Fruit fly (Drosophila melanogaster) whole organism, adult: ENCODE data around the gene CG12679.

Experiments used
- CG11617 ChIP-seq: fragments of 200-800 bp; sonication (Bioruptor generic); optimal IDR thresholded peaks from 2 replicates; lab custom pipeline; 2017; ENCODE audit warnings: mild to moderate bottlenecking, missing biosample characterization, missing genetic modification reagents, missing genetic modification characterization
- CG12768 ChIP-seq: fragments of 200-800 bp; sonication (Bioruptor generic); optimal IDR thresholded peaks from 2 replicates; lab custom pipeline; 2017; ENCODE audit warnings: missing biosample characterization, missing genetic modification characterization, mild to moderate bottlenecking, moderate library complexity, missing genetic modification reagents
- CG14711 ChIP-seq: fragments of 200-800 bp; sonication (Bioruptor generic); optimal IDR thresholded peaks from 2 replicates; lab custom pipeline; 2018; ENCODE audit warnings: missing biosample characterization, mild to moderate bottlenecking, missing genetic modification characterization, moderate library complexity
- CG1620 ChIP-seq: fragments of 200-800 bp; sonication (Bioruptor generic); optimal IDR thresholded peaks from 2 replicates; lab custom pipeline; 2016; ENCODE audit warnings: missing biosample characterization, missing genetic modification characterization
- CG33017 ChIP-seq: fragments of 200-800 bp; sonication (Bioruptor generic); optimal IDR thresholded peaks from 2 replicates; lab custom pipeline; 2018; ENCODE audit warnings: missing biosample characterization, mild to moderate bottlenecking, missing genetic modification characterization, moderate library complexity
- CG5204 ChIP-seq: fragments of 200-800 bp; sonication (Bioruptor generic); optimal IDR thresholded peaks from 2 replicates; lab custom pipeline; 2016; ENCODE audit warnings: missing biosample characterization, missing genetic modification characterization
- CG7045 ChIP-seq: fragments of 200-800 bp; sonication (Bioruptor generic); optimal IDR thresholded peaks from 2 replicates; lab custom pipeline; 2017; ENCODE audit warnings: missing biosample characterization, mild to moderate bottlenecking, missing genetic modification characterization
- CG7101 ChIP-seq: fragments of 200-800 bp; sonication (Bioruptor generic); optimal IDR thresholded peaks from 2 replicates; lab custom pipeline; 2018; ENCODE audit warnings: missing biosample characterization, mild to moderate bottlenecking, missing genetic modification characterization, moderate library complexity
- Clk ChIP-seq: fragments of 200-800 bp; sonication (Bioruptor generic); optimal IDR thresholded peaks from 2 replicates; lab custom pipeline; 2017; ENCODE audit warnings: missing biosample characterization, missing genetic modification characterization
- Crg-1 ChIP-seq: fragments of 200-800 bp; sonication (Bioruptor generic); optimal IDR thresholded peaks from 2 replicates; lab custom pipeline; 2016; ENCODE audit warnings: missing biosample characterization, missing genetic modification characterization
- Hr96 ChIP-seq: fragments of 200-800 bp; sonication (Bioruptor generic); optimal IDR thresholded peaks from 2 replicates; lab custom pipeline; 2016; ENCODE audit warnings: missing biosample characterization, missing genetic modification characterization
- Mnt ChIP-seq: fragments of 200-800 bp; sonication (Bioruptor generic); optimal IDR thresholded peaks from 2 replicates; lab custom pipeline; 2016; ENCODE audit warnings: missing biosample characterization, mild to moderate bottlenecking, missing genetic modification characterization
- bab1 ChIP-seq: fragments of 200-800 bp; sonication (Bioruptor generic); optimal IDR thresholded peaks from 3 replicates; lab custom pipeline; 2019; ENCODE audit warnings: missing biosample characterization, mild to moderate bottlenecking, missing genetic modification characterization, moderate library complexity
- cic ChIP-seq: fragments of 200-800 bp; sonication (Bioruptor generic); optimal IDR thresholded peaks from 2 replicates; lab custom pipeline; 2017; ENCODE audit warnings: missing biosample characterization, mild to moderate bottlenecking, missing genetic modification characterization, moderate library complexity
- cnc ChIP-seq, 2 experiments: fragments of >200 bp; optimal IDR thresholded peaks; 2 replicates each; lab custom pipeline; 2017
- kay ChIP-seq: fragments of 200-800 bp; sonication (Bioruptor generic); peaks from one replicate; lab custom pipeline; 2016; ENCODE audit warnings: missing biosample characterization, missing genetic modification characterization, borderline replicate concordance
- ovo ChIP-seq: fragments of 200-800 bp; sonication (Bioruptor generic); optimal IDR thresholded peaks from 2 replicates; lab custom pipeline; 2016; ENCODE audit warnings: missing biosample characterization, missing genetic modification characterization
- pad ChIP-seq: fragments of 200-800 bp; sonication (Bioruptor generic); optimal IDR thresholded peaks from 3 replicates; lab custom pipeline; 2017; ENCODE audit warnings: missing biosample characterization, missing genetic modification characterization, mild to moderate bottlenecking, moderate library complexity, missing genetic modification reagents
- tj ChIP-seq: fragments of 200-800 bp; sonication (Bioruptor generic); optimal IDR thresholded peaks from 3 replicates; lab custom pipeline; 2017; ENCODE audit warnings: missing biosample characterization, mild to moderate bottlenecking, missing genetic modification characterization, moderate library complexity
- toe ChIP-seq: fragments of 200-800 bp; sonication (Bioruptor generic); optimal IDR thresholded peaks from 2 replicates; lab custom pipeline; 2016; ENCODE audit warnings: missing biosample characterization, missing genetic modification characterization

CG12679 gene

dm6 chrX:20389633-20390032 lies 13.3 kb upstream of the CG12679 start:
- TF ChIP-seq Clk (GFP tag; lab: Kevin White, UChicago) (no peak), toe (GFP tag; lab: Kevin White, UChicago) (no peak), tj (no peak), CG11617 (no peak), Crg-1 (GFP tag; lab: Kevin White, UChicago) (no peak), CG7045 (GFP tag; lab: Kevin White, UChicago) (no peak), kay (GFP tag; lab: Kevin White, UChicago) (no peak), CG1620 (GFP tag; lab: Kevin White, UChicago) (no peak), CG33017 (tag; lab: Kevin White, UChicago) (no peak), bab1 (GFP tag; lab: Kevin White, UChicago) (no peak), ovo (GFP tag; lab: Kevin White, UChicago) (no peak), Mnt (no peak), CG5204 (GFP tag; lab: Kevin White, UChicago) (no peak), Hr96 (GFP tag; lab: Kevin White, UChicago) (no peak), CG14711 (tag; lab: Kevin White, UChicago) (no peak)

- TF ChIP-seq kay (GFP tag; lab: Kevin White, UChicago), result no peak
- TF ChIP-seq CG7101 (tag; lab: Kevin White, UChicago), result no peak
- TF ChIP-seq Mnt, result no peak
- no peak for TF ChIP-seq bab1 (GFP tag; lab: Kevin White, UChicago)
- TF ChIP-seq cnc (optimal IDR thresholded peaks at IDR 0.05; lab: Kevin White, UChicago), result no peak
- TF ChIP-seq CG1620 (GFP tag; lab: Kevin White, UChicago), result no peak
- no peak for TF ChIP-seq cic (GFP tag; lab: Kevin White, UChicago)
- no peak for TF ChIP-seq Hr96 (GFP tag; lab: Kevin White, UChicago)
- no peak for TF ChIP-seq Crg-1 (GFP tag; lab: Kevin White, UChicago)
- no peak for TF ChIP-seq CG5204 (GFP tag; lab: Kevin White, UChicago)
- no peak for TF ChIP-seq ovo (GFP tag; lab: Kevin White, UChicago)
- no peak for TF ChIP-seq CG14711 (tag; lab: Kevin White, UChicago)
- TF ChIP-seq Clk (GFP tag; lab: Kevin White, UChicago), result no peak
These were observed 9.5 kb upstream of the CG12679 start for dm6 chrX:20385865-20386264.

- no peak for TF ChIP-seq CG12768 (GFP tag; lab: Kevin White, UChicago)
- no peak for TF ChIP-seq CG1620 (GFP tag; lab: Kevin White, UChicago)
- TF ChIP-seq kay (GFP tag; lab: Kevin White, UChicago), result no peak
- no peak for TF ChIP-seq CG33017 (tag; lab: Kevin White, UChicago)
- no peak for TF ChIP-seq CG14711 (tag; lab: Kevin White, UChicago)
- no peak for TF ChIP-seq pad
- TF ChIP-seq CG7045 (GFP tag; lab: Kevin White, UChicago), result no peak
- no peak for TF ChIP-seq tj
- no peak for TF ChIP-seq Hr96 (GFP tag; lab: Kevin White, UChicago)
- TF ChIP-seq bab1 (GFP tag; lab: Kevin White, UChicago), result no peak
- no peak for TF ChIP-seq Clk (GFP tag; lab: Kevin White, UChicago)
- no peak for TF ChIP-seq cic (GFP tag; lab: Kevin White, UChicago)
- TF ChIP-seq toe (GFP tag; lab: Kevin White, UChicago), result no peak
- TF ChIP-seq Crg-1 (GFP tag; lab: Kevin White, UChicago), result no peak
- no peak for TF ChIP-seq CG5204 (GFP tag; lab: Kevin White, UChicago)
- TF ChIP-seq ovo (GFP tag; lab: Kevin White, UChicago), result no peak
- no peak for TF ChIP-seq Mnt
- TF ChIP-seq cnc (optimal IDR thresholded peaks at IDR 0.05; lab: Kevin White, UChicago), result no peak
These were observed 34.1 kb downstream of the CG12679 start for dm6 chrX:20342205-20342604.

- TF ChIP-seq toe (GFP tag; lab: Kevin White, UChicago), result no peak
- TF ChIP-seq cic (GFP tag; lab: Kevin White, UChicago), result no peak
- no peak for TF ChIP-seq CG33017 (tag; lab: Kevin White, UChicago)
- TF ChIP-seq ovo (GFP tag; lab: Kevin White, UChicago), result no peak
- no peak for TF ChIP-seq CG11617
- no peak for TF ChIP-seq cnc (optimal IDR thresholded peaks at IDR 0.05; lab: Kevin White, UChicago)
- no peak for TF ChIP-seq CG1620 (GFP tag; lab: Kevin White, UChicago)
- no peak for TF ChIP-seq CG14711 (tag; lab: Kevin White, UChicago)
- TF ChIP-seq kay (GFP tag; lab: Kevin White, UChicago), result no peak
- TF ChIP-seq CG12768 (GFP tag; lab: Kevin White, UChicago), result no peak
- no peak for TF ChIP-seq Crg-1 (GFP tag; lab: Kevin White, UChicago)
These were observed 46.0 kb downstream of the CG12679 start, which contains the start of gene CG1504 for dm6 chrX:20330278-20330677. TSS of gene CG1504 (minus strand) at chrX:20330372.

- TF ChIP-seq bab1 (GFP tag; lab: Kevin White, UChicago) (no peak), Mnt (no peak), ovo (GFP tag; lab: Kevin White, UChicago) (no peak), CG5204 (GFP tag; lab: Kevin White, UChicago) (no peak), CG7101 (tag; lab: Kevin White, UChicago) (no peak), CG11617 (no peak), CG12768 (GFP tag; lab: Kevin White, UChicago) (no peak), toe (GFP tag; lab: Kevin White, UChicago) (no peak), pad (no peak), Clk (GFP tag; lab: Kevin White, UChicago) (no peak)
These were observed 49.2 kb downstream of the CG12679 start, which contains the start of gene CG1631 for dm6 chrX:20327144-20327543. TSS of gene CG1631 (plus strand) at chrX:20327444.
